Fruit fly (Drosophila melanogaster) whole organism, embryonic: ENCODE data around the gene RpS8.

Experiments used
- Atf6 ChIP-seq: fragments of 200-800 bp; sonication (Bioruptor generic); IDR thresholded peaks from 2 replicates; pipeline ENCODE4 v1.3.6; 2022; ENCODE audit warnings: missing biosample characterization, missing genetic modification characterization
- Bdp1 ChIP-seq: fragments of 200-800 bp; sonication (Bioruptor generic); optimal IDR thresholded peaks from 3 replicates; lab custom pipeline; 2016; ENCODE audit warnings: missing biosample characterization, missing genetic modification characterization
- CG10274 ChIP-seq: fragments of 200-800 bp; sonication (Bioruptor generic); optimal IDR thresholded peaks from 3 replicates; lab custom pipeline; 2017; ENCODE audit warnings: missing biosample characterization, mild to moderate bottlenecking, missing genetic modification characterization
- CG11398 ChIP-seq: fragments of 200-800 bp; sonication (Bioruptor generic); optimal IDR thresholded peaks from 2 replicates; lab custom pipeline; 2016; ENCODE audit warnings: missing biosample characterization, missing genetic modification characterization
- CG1233 ChIP-seq: fragments of 200-800 bp; sonication (Bioruptor generic); optimal IDR thresholded peaks from 4 replicates; lab custom pipeline; 2018; ENCODE audit warnings: missing biosample characterization, mild to moderate bottlenecking, missing genetic modification characterization
- CG13123 ChIP-seq: fragments of 200-800 bp; sonication (Bioruptor generic); optimal IDR thresholded peaks from 2 replicates; lab custom pipeline; 2016; ENCODE audit warnings: missing biosample characterization, missing genetic modification characterization
- CG13624 ChIP-seq: fragments of 200-800 bp; sonication (Bioruptor generic); optimal IDR thresholded peaks from 2 replicates; lab custom pipeline; 2016; ENCODE audit warnings: missing biosample characterization, missing genetic modification characterization
- CG14710 ChIP-seq: fragments of 200-800 bp; sonication (Bioruptor generic); optimal IDR thresholded peaks from 3 replicates; lab custom pipeline; 2019; ENCODE audit warnings: missing biosample characterization, mild to moderate bottlenecking, missing genetic modification characterization, moderate library complexity
- CG15479 ChIP-seq: fragments of 200-800 bp; sonication (Bioruptor generic); optimal IDR thresholded peaks from 3 replicates; lab custom pipeline; 2019; ENCODE audit warnings: missing biosample characterization, mild to moderate bottlenecking, missing genetic modification characterization, moderate library complexity
- CG16813 ChIP-seq: fragments of 200-800 bp; sonication (Bioruptor generic); IDR thresholded peaks from 3 replicates; pipeline ENCODE4 v1.3.6; 2022; ENCODE audit warnings: missing biosample characterization, missing genetic modification characterization; ENCODE audit not compliant: partially characterized antibody
- CG17385 ChIP-seq: fragments of 200-800 bp; sonication (Bioruptor generic); optimal IDR thresholded peaks from 3 replicates; lab custom pipeline; 2018; ENCODE audit warnings: missing biosample characterization, mild to moderate bottlenecking, missing genetic modification characterization
- CG17912 ChIP-seq: fragments of 200-800 bp; sonication (Bioruptor generic); optimal IDR thresholded peaks from 2 replicates; lab custom pipeline; 2018; ENCODE audit warnings: missing biosample characterization, mild to moderate bottlenecking, missing genetic modification characterization
- CG18011 ChIP-seq: fragments of 200-800 bp; sonication (Bioruptor generic); optimal IDR thresholded peaks from 2 replicates; lab custom pipeline; 2017; ENCODE audit warnings: missing biosample characterization, missing genetic modification characterization, mild to moderate bottlenecking, moderate library complexity, missing genotype
- CG18764 ChIP-seq: fragments of 200-800 bp; sonication (Bioruptor generic); optimal IDR thresholded peaks from 3 replicates; lab custom pipeline; 2016; ENCODE audit warnings: missing biosample characterization, missing genetic modification characterization
- CG2712 ChIP-seq: fragments of 200-800 bp; optimal IDR thresholded peaks from 3 replicates; lab custom pipeline; 2019; ENCODE audit warnings: missing biosample characterization, mild to moderate bottlenecking, missing genetic modification characterization, moderate library complexity
- CG31365 ChIP-seq: fragments of 200-800 bp; sonication (Bioruptor generic); optimal IDR thresholded peaks from 2 replicates; lab custom pipeline; 2018; ENCODE audit warnings: missing biosample characterization, mild to moderate bottlenecking, missing genetic modification characterization
- CG34224 ChIP-seq: fragments of 200-800 bp; sonication (Bioruptor generic); IDR thresholded peaks from 3 replicates; pipeline ENCODE4 v1.3.6; 2022; ENCODE audit warnings: missing biosample characterization, missing genetic modification characterization; ENCODE audit not compliant: partially characterized antibody
- CG34422 ChIP-seq: fragments of 200-800 bp; sonication (Bioruptor generic); IDR thresholded peaks from 3 replicates; pipeline ENCODE4 v1.3.6; 2022; ENCODE audit warnings: missing biosample characterization, missing genetic modification characterization
- CG6175 ChIP-seq: fragments of 200-800 bp; sonication (Bioruptor generic); IDR thresholded peaks from 3 replicates; pipeline ENCODE4 v1.3.6; 2022; ENCODE audit warnings: missing biosample characterization, missing genetic modification characterization
- CG7745 ChIP-seq: fragments of 200-800 bp; sonication (Bioruptor generic); optimal IDR thresholded peaks from 2 replicates; lab custom pipeline; 2018; ENCODE audit warnings: missing biosample characterization, mild to moderate bottlenecking, missing genetic modification characterization, moderate library complexity
- CG9609 ChIP-seq: fragments of 200-800 bp; sonication (Bioruptor generic); optimal IDR thresholded peaks from 3 replicates; lab custom pipeline; 2016; ENCODE audit warnings: missing biosample characterization, missing genetic modification characterization
- CG9797 ChIP-seq: fragments of 200-800 bp; sonication (Bioruptor generic); optimal IDR thresholded peaks from 3 replicates; lab custom pipeline; 2018; ENCODE audit warnings: missing biosample characterization, mild to moderate bottlenecking, missing genetic modification characterization
- CG9876 ChIP-seq: fragments of 200-800 bp; sonication (Bioruptor generic); optimal IDR thresholded peaks from 2 replicates; lab custom pipeline; 2016; ENCODE audit warnings: missing biosample characterization, missing genetic modification characterization
- CrebB ChIP-seq: fragments of 200-800 bp; sonication (Bioruptor generic); optimal IDR thresholded peaks from 3 replicates; lab custom pipeline; 2018; ENCODE audit warnings: missing biosample characterization, mild to moderate bottlenecking, missing genetic modification characterization
- Dad ChIP-seq: fragments of 200-800 bp; sonication (Bioruptor generic); optimal IDR thresholded peaks from 3 replicates; lab custom pipeline; 2016; ENCODE audit warnings: missing biosample characterization, missing genetic modification characterization
- Dfd ChIP-seq, 2 experiments: fragments of >200 bp; optimal IDR thresholded peaks; 2 replicates each; lab custom pipeline; 2017; ENCODE audit warnings: missing biosample characterization in 2 of 2, missing genetic modification characterization in 2 of 2
- Dp ChIP-seq: fragments of 200-800 bp; sonication (Bioruptor generic); optimal IDR thresholded peaks from 2 replicates; lab custom pipeline; 2018; ENCODE audit warnings: missing biosample characterization, mild to moderate bottlenecking, missing genetic modification characterization, moderate library complexity
- Ets97D ChIP-seq: fragments of 200-800 bp; sonication (Bioruptor generic); optimal IDR thresholded peaks from 3 replicates; lab custom pipeline; 2016; ENCODE audit warnings: missing biosample characterization, missing genetic modification characterization
- Gug ChIP-seq: fragments of 200-800 bp; sonication (Bioruptor generic); IDR thresholded peaks from 4 replicates; pipeline ENCODE4 v1.3.6; 2022; ENCODE audit warnings: missing biosample characterization, missing genetic modification characterization
- H15 ChIP-seq: fragments of 200-800 bp; sonication (Bioruptor generic); IDR thresholded peaks from 3 replicates; pipeline ENCODE4 v1.3.6; 2022; ENCODE audit warnings: missing biosample characterization, missing genetic modification characterization
- H2.0 ChIP-seq: fragments of 200-800 bp; sonication (Bioruptor generic); IDR thresholded peaks from 2 replicates; pipeline ENCODE4 v1.3.6; 2022; ENCODE audit warnings: missing biosample characterization, missing genetic modification characterization
- Kr ChIP-seq: fragments of 200-800 bp; sonication (Bioruptor generic); optimal IDR thresholded peaks from 2 replicates; lab custom pipeline; 2017; ENCODE audit warnings: missing biosample characterization, mild to moderate bottlenecking, missing genetic modification characterization
- MESR4 ChIP-seq: fragments of 200-800 bp; sonication (Bioruptor generic); optimal IDR thresholded peaks from 2 replicates; lab custom pipeline; 2018; ENCODE audit warnings: missing biosample characterization, mild to moderate bottlenecking, missing genetic modification characterization, moderate library complexity
- Sin3A ChIP-seq: fragments of >200 bp; optimal IDR thresholded peaks from 2 replicates; lab custom pipeline; 2018
- Sox100B ChIP-seq: fragments of 200-800 bp; sonication (Bioruptor generic); optimal IDR thresholded peaks from 3 replicates; lab custom pipeline; 2018; ENCODE audit warnings: missing biosample characterization, mild to moderate bottlenecking, missing genetic modification characterization
- Sry-β ChIP-seq: fragments of 200-800 bp; sonication (Bioruptor generic); optimal IDR thresholded peaks from 2 replicates; lab custom pipeline; 2018; ENCODE audit warnings: missing biosample characterization, mild to moderate bottlenecking, missing genetic modification characterization, moderate library complexity
- TFAM ChIP-seq: fragments of 200-800 bp; sonication (Bioruptor generic); optimal IDR thresholded peaks from 2 replicates; lab custom pipeline; 2017; ENCODE audit warnings: missing biosample characterization, missing genetic modification characterization, inconsistent platforms
- ab ChIP-seq: fragments of 200-800 bp; sonication (Bioruptor generic); optimal IDR thresholded peaks from 2 replicates; lab custom pipeline; 2016; ENCODE audit warnings: missing biosample characterization, missing genetic modification characterization
- bcd ChIP-seq: fragments of 200-800 bp; sonication (Bioruptor generic); optimal IDR thresholded peaks from 2 replicates; lab custom pipeline; 2017; ENCODE audit warnings: missing biosample characterization, mild to moderate bottlenecking, missing genetic modification characterization
- eyg ChIP-seq: fragments of 200-800 bp; sonication (Bioruptor generic); optimal IDR thresholded peaks from 3 replicates; lab custom pipeline; 2016; ENCODE audit warnings: missing biosample characterization, missing genetic modification characterization
- fd96Cb ChIP-seq: fragments of 200-800 bp; sonication (Bioruptor generic); optimal IDR thresholded peaks from 2 replicates; lab custom pipeline; 2018; ENCODE audit warnings: missing biosample characterization, mild to moderate bottlenecking, missing genetic modification characterization, moderate library complexity
- gcm2 ChIP-seq: fragments of 200-800 bp; sonication (Bioruptor generic); optimal IDR thresholded peaks from 2 replicates; lab custom pipeline; 2016; ENCODE audit warnings: missing biosample characterization, missing genetic modification characterization
- h ChIP-seq: fragments of >200 bp; optimal IDR thresholded peaks from 2 replicates; lab custom pipeline; 2017
- lab ChIP-seq: fragments of 200-800 bp; sonication (Bioruptor generic); optimal IDR thresholded peaks from 3 replicates; lab custom pipeline; 2017; ENCODE audit warnings: missing biosample characterization, missing genetic modification characterization, mild to moderate bottlenecking, moderate library complexity, missing genetic modification reagents
- lbe ChIP-seq: fragments of 200-800 bp; sonication (Bioruptor generic); optimal IDR thresholded peaks from 2 replicates; lab custom pipeline; 2016; ENCODE audit warnings: missing biosample characterization, mild to moderate bottlenecking, missing genetic modification characterization
- lmd ChIP-seq: fragments of 200-800 bp; sonication (Bioruptor generic); IDR thresholded peaks from 2 replicates; pipeline ENCODE4 v1.3.6; 2022; ENCODE audit warnings: missing biosample characterization, missing genetic modification characterization
- ranshi ChIP-seq: fragments of 200-800 bp; sonication (Bioruptor generic); IDR thresholded peaks from 2 replicates; pipeline ENCODE4 v1.3.6; 2022; ENCODE audit warnings: missing biosample characterization, missing genetic modification characterization
- run ChIP-seq: fragments of 200-800 bp; sonication (Bioruptor generic); optimal IDR thresholded peaks from 3 replicates; lab custom pipeline; 2018; ENCODE audit warnings: missing biosample characterization, mild to moderate bottlenecking, missing genetic modification characterization
- schlank ChIP-seq: fragments of 200-800 bp; sonication (Bioruptor generic); optimal IDR thresholded peaks from 2 replicates; lab custom pipeline; 2018; ENCODE audit warnings: missing biosample characterization, mild to moderate bottlenecking, missing genetic modification characterization
- sens ChIP-seq: fragments of 200-800 bp; sonication (Bioruptor generic); peaks from one replicate; lab custom pipeline; 2016; ENCODE audit warnings: missing biosample characterization, missing genetic modification characterization
- stwl ChIP-seq: fragments of 200-800 bp; sonication (Bioruptor generic); optimal IDR thresholded peaks from 3 replicates; lab custom pipeline; 2018; ENCODE audit warnings: missing biosample characterization, mild to moderate bottlenecking, missing genetic modification characterization, moderate library complexity
- usp ChIP-seq: fragments of >200 bp; optimal IDR thresholded peaks from 2 replicates; lab custom pipeline; 2017; ENCODE audit warnings: missing biosample characterization, missing genetic modification characterization
- zf30C ChIP-seq: fragments of 200-800 bp; sonication (Bioruptor generic); optimal IDR thresholded peaks from 3 replicates; lab custom pipeline; 2018; ENCODE audit warnings: missing biosample characterization, mild to moderate bottlenecking, missing genetic modification characterization

RpS8 gene

dm6 chr3R:29816266-29816665 is 45.1 kb upstream of the RpS8 start, which contains the start of gene Vps16B (continued):
- TF ChIP-seq run (tag; lab: Kevin White, UChicago) (no peak), zf30C (GFP tag; lab: Kevin White, UChicago) (no peak), CG11398 (GFP tag; lab: Kevin White, UChicago) (no peak), ranshi (GFP tag; lab: Robert Waterston, UW) (no peak), MESR4 (peak; percentile 48), CG34422 (GFP tag; lab: Robert Waterston, UW) (no peak), CrebB (tag; lab: Kevin White, UChicago) (no peak), Sin3A (lab: Kevin White, UChicago) (no peak), CG17385 (GFP tag; lab: Kevin White, UChicago) (no peak), Ets97D (GFP tag; lab: Kevin White, UChicago) (peak; percentile 36), CG6175 (no peak), CG34224 (GFP tag; lab: Robert Waterston, UW) (peak; percentile 41; the same call in 2 of the 3 replicates), CG1233 (GFP tag; lab: Kevin White, UChicago) (no peak), CG10274 (GFP tag; lab: Kevin White, UChicago) (no peak), Sry-β (GFP tag; lab: Kevin White, UChicago) (no peak), CG17912 (GFP tag; lab: Kevin White, UChicago) (no peak), CG16813 (0 out of 3 replicates have a peak, but pooled peaks have one; percentile 29), usp (GFP tag; lab: Kevin White, UChicago) (no peak), Dp (GFP tag; lab: Kevin White, UChicago) (peak; percentile 64), ab (GFP tag; lab: Kevin White, UChicago) (no peak), gcm2 (no peak), Gug (GFP tag; lab: Robert Waterston, UW) (no peak), CG7745 (no peak), Sox100B (no peak), Dad (GFP tag; lab: Kevin White, UChicago) (no peak), CG9876 (GFP tag; lab: Kevin White, UChicago) (no peak), stwl (tag; lab: Kevin White, UChicago) (peak; percentile 94), CG31365 (tag; lab: Kevin White, UChicago) (no peak), CG13624 (no peak), sens (GFP tag; lab: Kevin White, UChicago) (no peak), TFAM (no peak), CG9609 (no peak), H2.0 (GFP tag; lab: Robert Waterston, UW) (no peak), CG2712 (no peak), fd96Cb (tag; lab: Kevin White, UChicago) (no peak), lmd (GFP tag; lab: Robert Waterston, UW) (no peak), Bdp1 (no peak), eyg (GFP tag; lab: Kevin White, UChicago) (no peak), lbe (no peak), lab (no peak), CG18764 (GFP tag; lab: Kevin White, UChicago) (no peak), schlank (tag; lab: Kevin White, UChicago) (no peak), Kr (GFP tag; lab: Kevin White, UChicago) (no peak), Dfd (GFP tag; optimal IDR thresholded peaks at IDR 0.05; lab: Kevin White, UChicago) (no peak), CG13123 (GFP tag; lab: Kevin White, UChicago) (no peak), CG15479 (GFP tag; lab: Kevin White, UChicago) (no peak), bcd (GFP tag; lab: Kevin White, UChicago) (no peak), CG9797 (GFP tag; lab: Kevin White, UChicago) (peak; percentile 58), H15 (GFP tag; lab: Robert Waterston, UW) (no peak), h (no peak), Atf6 (GFP tag; lab: Robert Waterston, UW) (no peak), CG14710 (peak; percentile 41), CG18011 (GFP tag; lab: Kevin White, UChicago) (no peak)
